Fruit fly (Drosophila melanogaster) S2 (cell line): ENCODE results near the gene Rdh.

Source experiments
- CG8478 ChIP-seq: fragments of >200 bp; optimal IDR thresholded peaks from 2 replicates; lab custom pipeline; 2018
- CTCF ChIP-seq, 2 experiments: fragments of >200 bp; optimal IDR thresholded peaks; 2 replicates each; lab custom pipeline; 2018

- TF ChIP-seq CTCF (optimal IDR thresholded peaks at IDR 0.05; lab: Kevin White, UChicago), result no peak
- TF ChIP-seq CG8478 (lab: Kevin White, UChicago), result no peak
Observed at dm6 chr3L:3852842-3853241, 27.6 kb downstream of the Rdh start.
